Fruit fly (Drosophila melanogaster) Kc167 (cell line): ENCODE measurements around the gene zuc.

Experiments
- Myc ChIP-seq: fragments of >200 bp; optimal IDR thresholded peaks from 2 replicates; lab custom pipeline; 2017; ENCODE audit warnings: missing external identifiers
- Sin3A ChIP-seq: fragments of >200 bp; optimal IDR thresholded peaks from 2 replicates; lab custom pipeline; 2018; ENCODE audit warnings: missing external identifiers
- h ChIP-seq: fragments of >200 bp; optimal IDR thresholded peaks from 3 replicates; lab custom pipeline; 2018; ENCODE audit warnings: missing external identifiers
- insv ChIP-seq: fragments of >200 bp; optimal IDR thresholded peaks from 3 replicates; lab custom pipeline; 2018; ENCODE audit warnings: missing external identifiers
- psq ChIP-seq: fragments of >200 bp; optimal IDR thresholded peaks from 2 replicates; lab custom pipeline; 2017; ENCODE audit warnings: missing external identifiers
- ttk ChIP-seq: sonication (Bioruptor generic); optimal IDR thresholded peaks from 2 replicates; lab custom pipeline; 2017; ENCODE audit warnings: missing external identifiers

Gene zuc

dm6 chr2L:11965610-11966594, 23.8 kb downstream of the zuc start:
- TF ChIP-seq insv (lab: Kevin White, UChicago), result no peak

- TF ChIP-seq Myc (lab: Kevin White, UChicago), result no peak
Observed at dm6 chr2L:11963422-11964322, 26.0 kb downstream of the zuc start.

- TF ChIP-seq psq (lab: Kevin White, UChicago), result no peak
- no peak for TF ChIP-seq ttk (lab: Kevin White, UChicago)
- TF ChIP-seq Myc (lab: Kevin White, UChicago), result no peak
- no peak for TF ChIP-seq h (lab: Kevin White, UChicago)
- no peak for TF ChIP-seq Sin3A (lab: Kevin White, UChicago)
- no peak for TF ChIP-seq insv (lab: Kevin White, UChicago)
Observed at dm6 chr2L:11960909-11961308, 28.8 kb downstream of the zuc start.

dm6 chr2L:11958729-11959128, 31.0 kb downstream of the zuc start:
- no peak for TF ChIP-seq insv (lab: Kevin White, UChicago)
- no peak for TF ChIP-seq Myc (lab: Kevin White, UChicago)
- TF ChIP-seq h (lab: Kevin White, UChicago), result no peak
- TF ChIP-seq Sin3A (lab: Kevin White, UChicago), result no peak
- no peak for TF ChIP-seq psq (lab: Kevin White, UChicago)
- TF ChIP-seq ttk (lab: Kevin White, UChicago), result no peak

- TF ChIP-seq Sin3A (lab: Kevin White, UChicago), result no peak
- TF ChIP-seq ttk (lab: Kevin White, UChicago), result no peak
- no peak for TF ChIP-seq psq (lab: Kevin White, UChicago)
- no peak for TF ChIP-seq h (lab: Kevin White, UChicago)
- no peak for TF ChIP-seq insv (lab: Kevin White, UChicago)
- no peak for TF ChIP-seq Myc (lab: Kevin White, UChicago)
Observed at dm6 chr2L:11955839-11956238, 33.8 kb downstream of the zuc start.

dm6 chr2L:11949917-11950316, 39.8 kb downstream of the zuc start:
- no peak for TF ChIP-seq ttk (lab: Kevin White, UChicago)
- TF ChIP-seq Sin3A (lab: Kevin White, UChicago), result no peak
- no peak for TF ChIP-seq psq (lab: Kevin White, UChicago)
- TF ChIP-seq h (lab: Kevin White, UChicago), result no peak
- TF ChIP-seq Myc (lab: Kevin White, UChicago), result no peak
- TF ChIP-seq insv (lab: Kevin White, UChicago), result no peak

dm6 chr2L:11948479-11948878, 41.2 kb downstream of the zuc start:
- no peak for TF ChIP-seq psq (lab: Kevin White, UChicago)
- TF ChIP-seq Sin3A (lab: Kevin White, UChicago), result no peak
- no peak for TF ChIP-seq Myc (lab: Kevin White, UChicago)
- no peak for TF ChIP-seq h (lab: Kevin White, UChicago)
- no peak for TF ChIP-seq ttk (lab: Kevin White, UChicago)
- TF ChIP-seq insv (lab: Kevin White, UChicago), result no peak

- TF ChIP-seq ttk (lab: Kevin White, UChicago) (no peak), insv (lab: Kevin White, UChicago) (no peak), Sin3A (lab: Kevin White, UChicago) (no peak), psq (lab: Kevin White, UChicago) (no peak), h (lab: Kevin White, UChicago) (no peak), Myc (lab: Kevin White, UChicago) (no peak)
Observed at dm6 chr2L:11947641-11948040, 42.0 kb downstream of the zuc start, which contains the start of gene CG16964. CG16964 (plus strand) TSS chr2L:11947941.

- TF ChIP-seq h (lab: Kevin White, UChicago) (no peak), psq (lab: Kevin White, UChicago) (no peak), ttk (lab: Kevin White, UChicago) (no peak), Sin3A (lab: Kevin White, UChicago) (no peak)
Observed at dm6 chr2L:11943829-11944228, 45.9 kb downstream of the zuc start, which contains the start of gene Crys. Crys (plus strand) TSS chr2L:11944129.

dm6 chr2L:11942826-11943225, 46.9 kb downstream of the zuc start:
- no peak for TF ChIP-seq insv (lab: Kevin White, UChicago)
- TF ChIP-seq Sin3A (lab: Kevin White, UChicago), result no peak
- TF ChIP-seq psq (lab: Kevin White, UChicago), result no peak
- no peak for TF ChIP-seq Myc (lab: Kevin White, UChicago)

dm6 chr2L:11942265-11942664, 47.4 kb downstream of the zuc start:
- no peak for TF ChIP-seq Myc (lab: Kevin White, UChicago)
- no peak for TF ChIP-seq h (lab: Kevin White, UChicago)
- TF ChIP-seq Sin3A (lab: Kevin White, UChicago), result no peak
- no peak for TF ChIP-seq ttk (lab: Kevin White, UChicago)
